Worm (Caenorhabditis elegans) whole organism, L3 larva: ENCODE measurements around the gene srx-21.

Experiments used
- R02D3.7 ChIP-seq: fragments of 150-350 bp; optimal IDR thresholded peaks from 2 replicates; lab custom pipeline; 2014; ENCODE audit warnings: missing biosample characterization, missing genetic modification characterization
- ZK546.5 ChIP-seq: sonication (generic microtip); optimal IDR thresholded peaks from 2 replicates; lab custom pipeline; 2017; ENCODE audit warnings: missing biosample characterization, missing genetic modification characterization
- aly-2 ChIP-seq: fragments of 150-350 bp; optimal IDR thresholded peaks from 2 replicates; lab custom pipeline; 2014; ENCODE audit warnings: missing biosample characterization, missing genetic modification characterization
- ceh-16 ChIP-seq: sonication (generic microtip); optimal IDR thresholded peaks from 2 replicates; lab custom pipeline; 2017; ENCODE audit warnings: missing biosample characterization, missing genetic modification characterization
- ceh-9 ChIP-seq: sonication (generic microtip); optimal IDR thresholded peaks from 2 replicates; lab custom pipeline; 2018; ENCODE audit warnings: missing biosample characterization, missing genetic modification characterization
- daf-12 ChIP-seq: fragments of 150-350 bp; optimal IDR thresholded peaks from 2 replicates; lab custom pipeline; 2014; ENCODE audit warnings: missing biosample characterization, missing genetic modification reagents, missing genetic modification characterization
- egl-5 ChIP-seq: fragments of 150-350 bp; optimal IDR thresholded peaks from 2 replicates; lab custom pipeline; 2017; ENCODE audit warnings: missing biosample characterization, missing genetic modification reagents, missing genetic modification characterization, inconsistent platforms
- elt-1 ChIP-seq: fragments of 150-350 bp; optimal IDR thresholded peaks from 2 replicates; lab custom pipeline; 2014; ENCODE audit warnings: missing biosample characterization, missing genetic modification characterization
- elt-2 ChIP-seq: sonication (generic microtip); optimal IDR thresholded peaks from 2 replicates; lab custom pipeline; 2016; ENCODE audit warnings: missing genetic modification reagents, mild to moderate bottlenecking, missing genetic modification characterization, missing compliant biosample characterization
- elt-3 ChIP-seq, 3 experiments: fragments of 150-350 bp in 1 of 3; sonication (generic microtip) in 2 of 3; optimal IDR thresholded peaks; 2 replicates in 2 of 3; 4 replicates in 1 of 3; lab custom pipeline; 2014 to 2017; ENCODE audit warnings: missing biosample characterization in 3 of 3, missing genetic modification characterization in 3 of 3
- eor-1 ChIP-seq, 2 experiments: fragments of 150-350 bp; optimal IDR thresholded peaks; 2 replicates each; lab custom pipeline; 2014 to 2018; ENCODE audit warnings: missing biosample characterization in 2 of 2, missing genetic modification characterization in 2 of 2
- fkh-10 ChIP-seq: sonication (generic microtip); optimal IDR thresholded peaks from 2 replicates; lab custom pipeline; 2017; ENCODE audit warnings: missing biosample characterization, missing genetic modification reagents, missing genetic modification characterization
- fkh-2 ChIP-seq: fragments of 150-350 bp; optimal IDR thresholded peaks from 2 replicates; lab custom pipeline; 2014; ENCODE audit warnings: missing biosample characterization, missing genetic modification reagents, missing genetic modification characterization
- fos-1 ChIP-seq: fragments of 150-350 bp; optimal IDR thresholded peaks from 2 replicates; lab custom pipeline; 2014; ENCODE audit warnings: missing biosample characterization, missing genetic modification characterization
- hmg-11 ChIP-seq: sonication (generic microtip); optimal IDR thresholded peaks from 2 replicates; lab custom pipeline; 2016; ENCODE audit warnings: missing genetic modification characterization, missing compliant biosample characterization
- lin-39 ChIP-seq: fragments of 150-350 bp; optimal IDR thresholded peaks from 2 replicates; lab custom pipeline; 2018; ENCODE audit warnings: missing biosample characterization, missing genetic modification reagents, missing genetic modification characterization
- lsy-12 ChIP-seq: sonication (generic microtip); optimal IDR thresholded peaks from 2 replicates; lab custom pipeline; 2016; ENCODE audit warnings: mild to moderate bottlenecking, missing genetic modification characterization, missing compliant biosample characterization
- mdl-1 ChIP-seq: fragments of 150-350 bp; optimal IDR thresholded peaks from 2 replicates; lab custom pipeline; 2014; ENCODE audit warnings: missing biosample characterization, missing genetic modification characterization
- mml-1 ChIP-seq: fragments of 150-350 bp; sonication (generic microtip); optimal IDR thresholded peaks from 3 replicates; lab custom pipeline; 2014; ENCODE audit warnings: missing biosample characterization, missing genetic modification characterization
- nhr-11 ChIP-seq: fragments of 150-350 bp; optimal IDR thresholded peaks from 2 replicates; lab custom pipeline; 2014; ENCODE audit warnings: missing biosample characterization, missing genetic modification characterization
- nhr-12 ChIP-seq: fragments of 150-350 bp; optimal IDR thresholded peaks from 2 replicates; lab custom pipeline; 2014; ENCODE audit warnings: missing biosample characterization, missing genetic modification characterization
- nhr-23 ChIP-seq: fragments of 150-350 bp; optimal IDR thresholded peaks from 2 replicates; lab custom pipeline; 2014; ENCODE audit warnings: missing biosample characterization, missing genetic modification reagents, missing genetic modification characterization
- nhr-25 ChIP-seq: sonication (generic microtip); optimal IDR thresholded peaks from 2 replicates; lab custom pipeline; 2017; ENCODE audit warnings: missing biosample characterization, missing genetic modification characterization
- nhr-28 ChIP-seq: fragments of 150-350 bp; optimal IDR thresholded peaks from 2 replicates; lab custom pipeline; 2014; ENCODE audit warnings: missing biosample characterization, missing genetic modification characterization
- nhr-43 ChIP-seq: sonication (generic microtip); optimal IDR thresholded peaks from 2 replicates; lab custom pipeline; 2016; ENCODE audit warnings: mild to moderate bottlenecking, missing genetic modification characterization, missing compliant biosample characterization; ENCODE audit not compliant: poor library complexity, severe bottlenecking
- nhr-67 ChIP-seq: fragments of 150-350 bp; optimal IDR thresholded peaks from 2 replicates; lab custom pipeline; 2014; ENCODE audit warnings: missing biosample characterization, missing genetic modification characterization
- nhr-76 ChIP-seq: fragments of 150-350 bp; sonication (generic microtip); optimal IDR thresholded peaks from 5 replicates; lab custom pipeline; 2014; ENCODE audit warnings: missing biosample characterization, missing genetic modification characterization
- nhr-77 ChIP-seq: fragments of 150-350 bp; optimal IDR thresholded peaks from 2 replicates; lab custom pipeline; 2014; ENCODE audit warnings: missing biosample characterization, missing genetic modification characterization
- pha-4 ChIP-seq: fragments of 150-350 bp; optimal IDR thresholded peaks from 2 replicates; lab custom pipeline; 2014; ENCODE audit warnings: missing biosample characterization, missing genetic modification reagents, missing genetic modification characterization
- pqm-1 ChIP-seq: fragments of 150-350 bp; optimal IDR thresholded peaks from 2 replicates; lab custom pipeline; 2017; ENCODE audit warnings: missing biosample characterization, missing genetic modification characterization, inconsistent platforms
- sea-2 ChIP-seq: fragments of 150-350 bp; sonication (generic microtip); optimal IDR thresholded peaks from 4 replicates; lab custom pipeline; 2014; ENCODE audit warnings: missing biosample characterization, missing genetic modification reagents, missing genetic modification characterization
- skn-1 ChIP-seq: fragments of 150-350 bp; optimal IDR thresholded peaks from 2 replicates; lab custom pipeline; 2014; ENCODE audit warnings: missing biosample characterization, missing genetic modification characterization
- tbx-2 ChIP-seq: sonication (generic microtip); optimal IDR thresholded peaks from 2 replicates; lab custom pipeline; 2016; ENCODE audit warnings: mild to moderate bottlenecking, missing genetic modification characterization, missing compliant biosample characterization
- unc-39 ChIP-seq: sonication (generic microtip); optimal IDR thresholded peaks from 4 replicates; lab custom pipeline; 2017; ENCODE audit warnings: missing biosample characterization, missing genetic modification characterization
- unc-62 ChIP-seq: fragments of 150-350 bp; sonication (generic microtip); optimal IDR thresholded peaks from 4 replicates; lab custom pipeline; 2014; ENCODE audit warnings: missing biosample characterization, missing genetic modification reagents, missing genetic modification characterization
- zag-1 ChIP-seq: fragments of 150-350 bp; optimal IDR thresholded peaks from 2 replicates; lab custom pipeline; 2014; ENCODE audit warnings: missing biosample characterization, missing genetic modification characterization
- ztf-11 ChIP-seq: fragments of 150-350 bp; optimal IDR thresholded peaks from 2 replicates; lab custom pipeline; 2014; ENCODE audit warnings: missing biosample characterization, missing genetic modification characterization
- ztf-4 ChIP-seq: fragments of 150-350 bp; optimal IDR thresholded peaks from 2 replicates; lab custom pipeline; 2014; ENCODE audit warnings: missing biosample characterization, missing genetic modification characterization

The srx-21 gene

DNA sequence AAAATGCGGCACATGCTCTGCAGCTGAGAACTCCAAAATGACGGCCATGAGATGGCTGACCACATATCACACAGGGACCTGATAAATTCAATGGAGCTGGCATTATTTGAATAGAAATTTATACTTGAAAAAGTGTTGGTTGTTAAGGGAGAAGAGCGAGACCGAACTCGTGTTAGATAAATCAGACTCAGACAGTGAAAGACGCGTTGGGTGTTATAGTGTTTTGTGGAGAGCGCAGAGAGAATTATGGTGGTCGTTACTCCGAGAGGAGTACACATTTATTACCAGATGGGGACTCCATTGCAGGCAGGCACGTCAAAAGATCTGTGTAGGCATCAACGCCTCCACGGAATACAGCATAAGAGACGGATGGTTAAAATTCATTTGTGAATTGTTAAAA lies 34.1 kb upstream of the srx-21 start, which contains the start of gene nhr-190:
Gene nhr-190, minus strand, starts transcription at position 175 of the 400 bp plus-strand sequence.
- TF ChIP-seq ztf-4 (no peak), nhr-23 (tag; lab: Kevin White, UChicago) (no peak), nhr-77 (no peak), egl-5 (peak; percentile 29), nhr-76 (tag; lab: Kevin White, UChicago) (no peak), fkh-10 (GFP tag; lab: Kevin White, UChicago) (no peak), hmg-11 (peak; percentile 41), zag-1 (no peak), ceh-16 (tag; lab: Kevin White, UChicago) (no peak), unc-39 (tag; lab: Kevin White, UChicago) (no peak), ceh-9 (tag; lab: Kevin White, UChicago) (no peak), ZK546.5 (tag; lab: Kevin White, UChicago) (no peak), elt-2 (no peak), elt-3 (tag; optimal IDR thresholded peaks at IDR 0.05; lab: Kevin White, UChicago) (no peak), tbx-2 (tag; lab: Kevin White, UChicago) (no peak), fkh-2 (tag; lab: Kevin White, UChicago) (no peak), pha-4 (tag; lab: Kevin White, UChicago) (no peak), aly-2 (tag; lab: Kevin White, UChicago) (no peak), lin-39 (tag; lab: Kevin White, UChicago) (peak; percentile 17)
- TF ChIP-seq, all 47 proteins: peak for 3

DNA sequence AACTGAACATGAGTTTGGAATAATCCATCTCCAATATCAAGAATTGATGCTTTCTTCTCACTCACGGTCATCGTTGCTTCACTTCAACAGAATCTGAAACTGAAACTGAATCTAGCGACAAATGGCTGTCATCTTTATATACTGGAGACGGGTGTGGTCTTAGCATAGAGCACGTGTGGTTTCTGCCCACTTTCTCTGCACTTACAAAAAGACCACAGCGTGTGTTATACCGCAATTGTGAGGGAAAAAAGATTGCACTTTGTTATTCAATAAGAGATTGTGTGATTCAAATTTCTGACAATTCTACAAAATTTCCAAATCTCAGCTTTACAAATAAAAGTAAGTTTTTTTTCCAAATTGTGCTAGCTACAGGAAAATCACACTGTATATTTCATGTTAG lies 30.7 kb upstream of the srx-21 start, which contains the start of gene F48G7.12:
Gene F48G7.12, minus strand, starts transcription at position 101 of the 400 bp plus-strand sequence.
- TF ChIP-seq elt-2: no peak
- TF ChIP-seq nhr-77: no peak
- no peak for TF ChIP-seq ceh-9 (tag; lab: Kevin White, UChicago)
- no peak for TF ChIP-seq tbx-2 (tag; lab: Kevin White, UChicago)
- TF ChIP-seq nhr-67 (tag; lab: Kevin White, UChicago): no peak
- TF ChIP-seq fos-1 (tag; lab: Kevin White, UChicago): no peak
- no peak for TF ChIP-seq daf-12 (tag; lab: Kevin White, UChicago)
- TF ChIP-seq lin-39 (tag; lab: Kevin White, UChicago): no peak
- no peak for TF ChIP-seq ZK546.5 (tag; lab: Kevin White, UChicago)
- TF ChIP-seq sea-2 (GFP tag; lab: Kevin White, UChicago): no peak
- TF ChIP-seq R02D3.7: no peak
- TF ChIP-seq unc-62 (GFP tag; lab: Kevin White, UChicago): no peak
- no peak for TF ChIP-seq egl-5
- TF ChIP-seq nhr-43 (tag; lab: Kevin White, UChicago): no peak
- TF ChIP-seq fkh-2 (tag; lab: Kevin White, UChicago): no peak
- TF ChIP-seq nhr-23 (tag; lab: Kevin White, UChicago): no peak
- TF ChIP-seq elt-1 (tag; lab: Kevin White, UChicago): no peak
- no peak for TF ChIP-seq nhr-12 (tag; lab: Kevin White, UChicago)
- no peak for TF ChIP-seq nhr-28 (tag; lab: Kevin White, UChicago)
- no peak for TF ChIP-seq mml-1 (tag; lab: Kevin White, UChicago)
- TF ChIP-seq, all 47 proteins: peak for 0

DNA sequence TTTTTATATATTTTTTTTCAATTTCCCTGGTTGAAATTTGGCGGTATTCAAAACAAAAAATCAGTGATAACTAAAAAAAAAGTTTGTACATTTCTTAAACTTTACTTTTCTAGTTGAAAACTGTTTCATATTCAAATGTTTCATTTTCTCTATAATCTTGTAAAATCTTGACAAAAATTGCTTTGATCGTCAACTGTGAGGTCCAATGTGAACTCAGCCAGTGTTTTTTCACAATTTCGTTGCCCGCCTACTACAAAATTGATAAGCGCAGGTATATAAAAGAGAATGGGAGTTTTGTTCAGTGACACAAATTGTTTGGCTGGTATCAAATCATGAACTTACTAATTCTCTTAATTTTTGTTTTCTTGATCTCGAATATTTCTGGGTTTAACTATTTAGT lies 29.9 kb upstream of the srx-21 start, which contains the start of gene ugt-42:
Gene ugt-42, plus strand, starts transcription at position 301 of the 400 bp plus-strand sequence.
- TF ChIP-seq ceh-16 (tag; lab: Kevin White, UChicago) (no peak), fos-1 (tag; lab: Kevin White, UChicago) (no peak), nhr-25 (tag; lab: Kevin White, UChicago) (no peak), lsy-12 (no peak), nhr-23 (tag; lab: Kevin White, UChicago) (no peak), ztf-11 (tag; lab: Kevin White, UChicago) (no peak), eor-1 (tag; optimal IDR thresholded peaks at IDR 0.05; lab: Kevin White, UChicago) (no peak), mdl-1 (tag; lab: Kevin White, UChicago) (no peak), sea-2 (GFP tag; lab: Kevin White, UChicago) (no peak), skn-1 (tag; lab: Kevin White, UChicago) (no peak), zag-1 (no peak), lin-39 (tag; lab: Kevin White, UChicago) (no peak), nhr-11 (tag; lab: Kevin White, UChicago) (no peak), pqm-1 (tag; lab: Kevin White, UChicago) (no peak), R02D3.7 (no peak), nhr-76 (tag; lab: Kevin White, UChicago) (no peak), elt-1 (tag; lab: Kevin White, UChicago) (no peak), elt-2 (no peak), fkh-2 (tag; lab: Kevin White, UChicago) (no peak)
- TF ChIP-seq, all 47 proteins: peak for 0
